Fruit fly (Drosophila melanogaster): ENCODE data around the gene hang.

The hang gene

dm6 chrX:16448252-16449191 is 25.9 kb downstream of the hang start, which contains the start of the genes CG34015 and eIF4H1 (continued):
- TF ChIP-seq dl (GFP tag; optimal IDR thresholded peaks at IDR 0.05; ENCODE audit: insufficient read depth in 1 of 2, partially characterized antibody in 2 of 2) (no peak), sage (GFP tag; optimal IDR thresholded peaks at IDR 0.05) (no peak), Hr78 (GFP tag; optimal IDR thresholded peaks at IDR 0.05) (peak; percentile 18), brk (GFP tag; optimal IDR thresholded peaks at IDR 0.05) (no peak), lola (GFP tag; optimal IDR thresholded peaks at IDR 0.05) (no peak), usp (GFP tag; optimal IDR thresholded peaks at IDR 0.05) (no peak), tai (GFP tag; optimal IDR thresholded peaks at IDR 0.05) (no peak), Sp1 (GFP tag; optimal IDR thresholded peaks at IDR 0.05) (peak; percentile 77), pan (optimal IDR thresholded peaks at IDR 0.05) (no peak), GATAd (GFP tag; optimal IDR thresholded peaks at IDR 0.05) (no peak), psq (GFP tag; optimal IDR thresholded peaks at IDR 0.05) (peak; percentile 1), Vsx2 (GFP tag; optimal IDR thresholded peaks at IDR 0.05; ENCODE audit: partially characterized antibody) (no peak), Hr83 (GFP tag; optimal IDR thresholded peaks at IDR 0.05; ENCODE audit: poor library complexity, severe bottlenecking) (peak; percentile 8), N (GFP tag; optimal IDR thresholded peaks at IDR 0.05) (peak; percentile 92), Abd-B (GFP tag; optimal IDR thresholded peaks at IDR 0.05) (peak; percentile 48)

DNA sequence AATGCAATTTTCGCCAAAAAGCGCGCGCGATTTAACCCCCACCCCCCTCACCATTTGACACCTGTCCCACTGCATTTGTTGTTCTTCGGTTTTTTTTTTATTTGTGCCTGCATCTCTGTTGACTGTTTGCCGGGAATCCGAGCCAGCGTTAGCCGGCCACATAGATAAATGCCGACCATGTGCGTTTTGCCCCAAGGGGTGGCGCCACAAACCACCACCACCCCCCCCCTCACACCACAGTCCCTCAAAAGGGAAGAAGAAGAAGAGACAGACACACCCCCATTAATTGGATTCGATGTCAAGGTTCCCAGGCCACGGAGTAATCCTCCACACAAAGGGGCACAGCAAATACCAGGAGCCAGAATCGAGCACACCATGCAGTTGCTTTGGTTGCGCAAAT is 26.7 kb downstream of the hang start:
- no peak for TF ChIP-seq sv (GFP tag; optimal IDR thresholded peaks at IDR 0.05)
- no peak for TF ChIP-seq CG32264 (GFP tag; optimal IDR thresholded peaks at IDR 0.05)
- no peak for TF ChIP-seq rgr (GFP tag; optimal IDR thresholded peaks at IDR 0.05)
- no peak for TF ChIP-seq Hr78 (GFP tag; optimal IDR thresholded peaks at IDR 0.05)
- TF ChIP-seq Abd-B (GFP tag; optimal IDR thresholded peaks at IDR 0.05), result no peak

DNA sequence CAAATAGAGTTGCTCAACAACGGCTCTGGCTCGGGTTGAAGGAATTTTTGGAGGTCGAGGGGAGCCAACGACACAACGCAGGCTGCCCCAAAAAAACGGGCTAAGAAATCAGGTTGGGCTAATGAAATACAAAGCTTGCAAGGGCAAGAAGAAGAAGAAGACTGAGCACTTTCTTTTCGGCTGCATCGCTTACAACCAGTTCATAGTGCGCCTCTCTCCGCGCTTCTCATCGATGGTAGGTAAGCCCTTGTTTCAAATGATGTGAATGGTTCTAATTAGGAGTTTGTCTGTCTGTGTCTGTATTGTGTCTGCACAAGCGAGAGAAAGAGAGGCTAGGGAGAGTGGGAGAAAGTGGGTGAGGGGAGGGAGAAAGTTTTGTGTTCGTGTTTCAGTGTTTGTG is 34.0 kb downstream of the hang start:
- TF ChIP-seq Sp1 (GFP tag; optimal IDR thresholded peaks at IDR 0.05), result no peak
- TF ChIP-seq rgr (GFP tag; optimal IDR thresholded peaks at IDR 0.05), result no peak
- TF ChIP-seq Rel (GFP tag; optimal IDR thresholded peaks at IDR 0.05), result no peak
- TF ChIP-seq Rel (tag; optimal IDR thresholded peaks at IDR 0.05), result no peak
- TF ChIP-seq dl (GFP tag; optimal IDR thresholded peaks at IDR 0.05; ENCODE audit: insufficient read depth in 1 of 2, partially characterized antibody in 2 of 2), result no peak
- no peak for TF ChIP-seq Dfd (GFP tag; optimal IDR thresholded peaks at IDR 0.05)
- no peak for TF ChIP-seq Hr83 (GFP tag; optimal IDR thresholded peaks at IDR 0.05; ENCODE audit: poor library complexity, severe bottlenecking)
- TF ChIP-seq Mio (GFP tag; optimal IDR thresholded peaks at IDR 0.05), result no peak
- TF ChIP-seq Hnf4 (GFP tag; optimal IDR thresholded peaks at IDR 0.05), result no peak
- no peak for TF ChIP-seq CrebA (GFP tag; optimal IDR thresholded peaks at IDR 0.05; ENCODE audit: borderline replicate concordance)
- no peak for TF ChIP-seq N (GFP tag; optimal IDR thresholded peaks at IDR 0.05)
- no peak for TF ChIP-seq GATAd (GFP tag; optimal IDR thresholded peaks at IDR 0.05)
- TF ChIP-seq CG32264 (GFP tag; optimal IDR thresholded peaks at IDR 0.05), result no peak
- no peak for TF ChIP-seq pan (optimal IDR thresholded peaks at IDR 0.05)
- no peak for TF ChIP-seq Vsx2 (GFP tag; optimal IDR thresholded peaks at IDR 0.05; ENCODE audit: partially characterized antibody)
- no peak for TF ChIP-seq OdsH (GFP tag; optimal IDR thresholded peaks at IDR 0.05)
- TF ChIP-seq h (GFP tag; optimal IDR thresholded peaks at IDR 0.05), result no peak
- no peak for TF ChIP-seq foxo (GFP tag; optimal IDR thresholded peaks at IDR 0.05)
- no peak for TF ChIP-seq fru (GFP tag; optimal IDR thresholded peaks at IDR 0.05)
- TF ChIP-seq lola (GFP tag; optimal IDR thresholded peaks at IDR 0.05), result no peak
- no peak for TF ChIP-seq sage (GFP tag; optimal IDR thresholded peaks at IDR 0.05)

- TF ChIP-seq Hnf4 (GFP tag; optimal IDR thresholded peaks at IDR 0.05) (no peak), rgr (GFP tag; optimal IDR thresholded peaks at IDR 0.05) (no peak), dsf (GFP tag; optimal IDR thresholded peaks at IDR 0.05; ENCODE audit: borderline replicate concordance) (no peak), woc (GFP tag; optimal IDR thresholded peaks at IDR 0.05) (peak; percentile 19), Myc (optimal IDR thresholded peaks at IDR 0.05) (no peak)
Measured at dm6 chrX:16458551-16458950, 35.9 kb downstream of the hang start.

DNA sequence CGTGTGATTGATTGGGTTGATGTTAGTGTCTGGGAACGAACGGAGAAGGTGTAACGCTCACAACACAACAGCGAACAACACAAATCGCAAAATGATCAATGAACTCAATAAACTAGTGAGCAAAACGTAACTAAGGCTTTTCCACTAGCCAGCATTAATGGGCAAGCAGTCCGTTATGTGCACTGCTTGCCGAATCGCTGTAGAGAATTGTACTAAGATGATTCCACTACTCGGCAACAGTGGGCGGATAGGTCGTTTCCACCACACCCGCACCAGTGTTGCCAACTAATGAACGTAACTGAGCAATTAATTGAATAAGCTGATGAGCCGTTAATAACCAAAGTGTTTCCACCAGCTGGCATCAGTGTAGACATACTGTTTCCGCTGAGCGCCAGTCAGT is 61.9 kb downstream of the hang start:
- TF ChIP-seq lola (GFP tag; optimal IDR thresholded peaks at IDR 0.05) (no peak), Dif (GFP tag; optimal IDR thresholded peaks at IDR 0.05; ENCODE audit: partially characterized antibody) (no peak)
